Fruit fly (Drosophila melanogaster) whole organism, embryonic: ENCODE measurements around the gene CG3777.
A peak's percentile ranks its signal among the peaks of the same experiment; 100 is the strongest.

Source experiments
- Antp ChIP-seq: fragments of 200-800 bp; sonication (Bioruptor generic); optimal IDR thresholded peaks from 3 replicates; lab custom pipeline; 2016; ENCODE audit warnings: missing biosample characterization, missing genetic modification characterization
- Atf6 ChIP-seq: fragments of 200-800 bp; sonication (Bioruptor generic); IDR thresholded peaks from 2 replicates; pipeline ENCODE4 v1.3.6; 2022; ENCODE audit warnings: missing biosample characterization, missing genetic modification characterization
- Bteb2 ChIP-seq: fragments of 200-800 bp; sonication (Bioruptor generic); optimal IDR thresholded peaks from 2 replicates; lab custom pipeline; 2016; ENCODE audit warnings: missing biosample characterization, missing genetic modification characterization
- C15 ChIP-seq: fragments of 200-800 bp; sonication (Bioruptor generic); IDR thresholded peaks from 3 replicates; pipeline ENCODE4 v1.3.6; 2022; ENCODE audit warnings: missing biosample characterization, missing genetic modification characterization
- CG10565 ChIP-seq: fragments of 200-800 bp; sonication (Bioruptor generic); optimal IDR thresholded peaks from 3 replicates; lab custom pipeline; 2016; ENCODE audit warnings: missing biosample characterization, mild to moderate bottlenecking, missing genetic modification characterization
- CG10979 ChIP-seq: fragments of 200-800 bp; sonication (Bioruptor generic); optimal IDR thresholded peaks from 2 replicates; lab custom pipeline; 2018; ENCODE audit warnings: missing biosample characterization, mild to moderate bottlenecking, missing genetic modification characterization, moderate library complexity
- CG12391 ChIP-seq: fragments of 200-800 bp; sonication (Bioruptor generic); optimal IDR thresholded peaks from 3 replicates; lab custom pipeline; 2018; ENCODE audit warnings: missing biosample characterization, mild to moderate bottlenecking, missing genetic modification characterization, moderate library complexity
- CG14710 ChIP-seq: fragments of 200-800 bp; sonication (Bioruptor generic); optimal IDR thresholded peaks from 3 replicates; lab custom pipeline; 2019; ENCODE audit warnings: missing biosample characterization, mild to moderate bottlenecking, missing genetic modification characterization, moderate library complexity
- CG15479 ChIP-seq: fragments of 200-800 bp; sonication (Bioruptor generic); optimal IDR thresholded peaks from 3 replicates; lab custom pipeline; 2019; ENCODE audit warnings: missing biosample characterization, mild to moderate bottlenecking, missing genetic modification characterization, moderate library complexity
- CG15601 ChIP-seq: fragments of 200-800 bp; sonication (Bioruptor generic); optimal IDR thresholded peaks from 3 replicates; lab custom pipeline; 2019; ENCODE audit warnings: missing biosample characterization, mild to moderate bottlenecking, missing genetic modification characterization, moderate library complexity
- CG2129 ChIP-seq: fragments of 200-800 bp; sonication (Bioruptor generic); IDR thresholded peaks from 2 replicates; pipeline ENCODE4 v1.3.6; 2022; ENCODE audit warnings: missing biosample characterization, missing genetic modification characterization; ENCODE audit not compliant: partially characterized antibody
- CG33557 ChIP-seq: fragments of 200-800 bp; sonication (Bioruptor generic); optimal IDR thresholded peaks from 2 replicates; lab custom pipeline; 2019; ENCODE audit warnings: missing biosample characterization, mild to moderate bottlenecking, missing genetic modification characterization, moderate library complexity
- CG34422 ChIP-seq: fragments of 200-800 bp; sonication (Bioruptor generic); IDR thresholded peaks from 3 replicates; pipeline ENCODE4 v1.3.6; 2022; ENCODE audit warnings: missing biosample characterization, missing genetic modification characterization
- CG3995 ChIP-seq: fragments of 200-800 bp; sonication (Bioruptor generic); optimal IDR thresholded peaks from 3 replicates; lab custom pipeline; 2016; ENCODE audit warnings: missing biosample characterization, missing genetic modification characterization
- CG4854 ChIP-seq: fragments of 200-800 bp; sonication (Bioruptor generic); optimal IDR thresholded peaks from 2 replicates; lab custom pipeline; 2016; ENCODE audit warnings: missing biosample characterization, missing genetic modification characterization, inconsistent platforms
- CG5953 ChIP-seq: fragments of 200-800 bp; sonication (Bioruptor generic); IDR thresholded peaks from 2 replicates; pipeline ENCODE4 v1.3.6; 2022; ENCODE audit warnings: missing biosample characterization, missing genetic modification characterization
- Dbx ChIP-seq: fragments of 200-800 bp; sonication (Bioruptor generic); IDR thresholded peaks from 3 replicates; pipeline ENCODE4 v1.3.6; 2022; ENCODE audit warnings: missing biosample characterization, missing genetic modification characterization
- Dip2 ChIP-seq: fragments of 200-800 bp; sonication (Bioruptor generic); IDR thresholded peaks from 2 replicates; pipeline ENCODE4 v1.3.6; 2022; ENCODE audit warnings: missing biosample characterization, missing genetic modification characterization
- Drgx ChIP-seq: fragments of 200-800 bp; sonication (Bioruptor generic); IDR thresholded peaks from 2 replicates; pipeline ENCODE4 v1.3.6; 2022; ENCODE audit warnings: missing biosample characterization, missing genetic modification characterization
- E2f1 ChIP-seq: fragments of 200-800 bp; sonication (Bioruptor generic); IDR thresholded peaks from 2 replicates; pipeline ENCODE4 v1.3.6; 2022; ENCODE audit warnings: missing biosample characterization, missing genetic modification characterization
- Ets65A ChIP-seq: fragments of 200-800 bp; sonication (Bioruptor generic); peaks from one replicate; lab custom pipeline; 2016; ENCODE audit warnings: missing biosample characterization, missing genetic modification characterization
- Fer2 ChIP-seq: fragments of 200-800 bp; sonication (Bioruptor generic); optimal IDR thresholded peaks from 2 replicates; lab custom pipeline; 2018; ENCODE audit warnings: missing biosample characterization, mild to moderate bottlenecking, missing genetic modification characterization, moderate library complexity
- Hmx ChIP-seq: fragments of 200-800 bp; sonication (Bioruptor generic); optimal IDR thresholded peaks from 2 replicates; lab custom pipeline; 2016; ENCODE audit warnings: missing biosample characterization, missing genetic modification characterization
- Lim3 ChIP-seq: fragments of 200-800 bp; sonication (Bioruptor generic); IDR thresholded peaks from 2 replicates; pipeline ENCODE4 v1.3.6; 2022; ENCODE audit warnings: missing biosample characterization, missing genetic modification characterization
- Nf-YC ChIP-seq: fragments of 200-800 bp; optimal IDR thresholded peaks from 3 replicates; lab custom pipeline; 2019; ENCODE audit warnings: missing biosample characterization, mild to moderate bottlenecking, missing genetic modification characterization, moderate library complexity
- Sry-β ChIP-seq: fragments of 200-800 bp; sonication (Bioruptor generic); optimal IDR thresholded peaks from 2 replicates; lab custom pipeline; 2018; ENCODE audit warnings: missing biosample characterization, mild to moderate bottlenecking, missing genetic modification characterization, moderate library complexity
- Tbp ChIP-seq: fragments of >200 bp; optimal IDR thresholded peaks from 2 replicates; lab custom pipeline; 2018; ENCODE audit warnings: missing biosample characterization, missing genetic modification characterization
- Trl ChIP-seq, 3 experiments: fragments of >200 bp in 2 of 3; fragments of 200-800 bp in 1 of 3; sonication (Bioruptor generic) in 1 of 3; optimal IDR thresholded peaks; 2 replicates in 1 of 3; 3 replicates in 2 of 3; lab custom pipeline; 2016 to 2017; ENCODE audit warnings: missing biosample characterization in 1 of 3, missing genetic modification characterization in 1 of 3
- YL-1 ChIP-seq: fragments of 200-800 bp; sonication (Bioruptor generic); optimal IDR thresholded peaks from 3 replicates; lab custom pipeline; 2017; ENCODE audit warnings: missing biosample characterization, mild to moderate bottlenecking, missing genetic modification characterization
- ac ChIP-seq: fragments of 200-800 bp; sonication (Bioruptor generic); optimal IDR thresholded peaks from 3 replicates; lab custom pipeline; 2017; ENCODE audit warnings: missing biosample characterization, mild to moderate bottlenecking, missing genetic modification characterization
- ato ChIP-seq: fragments of 200-800 bp; sonication (Bioruptor generic); IDR thresholded peaks from 2 replicates; pipeline ENCODE4 v1.3.6; 2022; ENCODE audit warnings: missing biosample characterization, missing genetic modification characterization; ENCODE audit not compliant: partially characterized antibody
- az2 ChIP-seq: fragments of 200-800 bp; sonication (Bioruptor generic); optimal IDR thresholded peaks from 3 replicates; lab custom pipeline; 2016; ENCODE audit warnings: missing biosample characterization, missing genetic modification characterization
- bsh ChIP-seq, 2 experiments: fragments of 200-800 bp; sonication (Bioruptor generic); optimal IDR thresholded peaks; 2 replicates each; lab custom pipeline; 2017 to 2018; ENCODE audit warnings: mild to moderate bottlenecking in 2 of 2, missing biosample characterization in 2 of 2, missing genetic modification characterization in 2 of 2, moderate library complexity in 1 of 2
- cg ChIP-seq: fragments of 200-800 bp; sonication (Bioruptor generic); optimal IDR thresholded peaks from 3 replicates; lab custom pipeline; 2019; ENCODE audit warnings: missing biosample characterization, mild to moderate bottlenecking, missing genetic modification characterization, moderate library complexity
- ci ChIP-seq: fragments of 200-800 bp; sonication (Bioruptor generic); IDR thresholded peaks from 3 replicates; pipeline ENCODE4 v1.3.6; 2022; ENCODE audit warnings: missing biosample characterization, missing genetic modification characterization
- crc ChIP-seq: fragments of 200-800 bp; sonication (Bioruptor generic); optimal IDR thresholded peaks from 2 replicates; lab custom pipeline; 2016; ENCODE audit warnings: missing biosample characterization, missing genetic modification characterization
- dan ChIP-seq: fragments of 200-800 bp; sonication (Bioruptor generic); IDR thresholded peaks from 2 replicates; pipeline ENCODE4 v1.3.6; 2022; ENCODE audit warnings: missing biosample characterization, missing genetic modification characterization
- dati ChIP-seq: fragments of 200-800 bp; sonication (Bioruptor generic); IDR thresholded peaks from 2 replicates; pipeline ENCODE4 v1.3.6; 2022; ENCODE audit warnings: missing biosample characterization, missing genetic modification characterization
- dmrt99B ChIP-seq: fragments of 200-800 bp; sonication (Bioruptor generic); optimal IDR thresholded peaks from 2 replicates; lab custom pipeline; 2018; ENCODE audit warnings: missing biosample characterization, mild to moderate bottlenecking, missing genetic modification characterization, moderate library complexity
- ewg ChIP-seq: fragments of 200-800 bp; sonication (Bioruptor generic); optimal IDR thresholded peaks from 3 replicates; lab custom pipeline; 2017; ENCODE audit warnings: mild to moderate bottlenecking, missing biosample characterization, missing genetic modification reagents, missing genetic modification characterization
- fd64A ChIP-seq: fragments of 200-800 bp; sonication (Bioruptor generic); optimal IDR thresholded peaks from 3 replicates; lab custom pipeline; 2018; ENCODE audit warnings: missing biosample characterization, mild to moderate bottlenecking, missing genetic modification characterization
- ftz-f1 ChIP-seq: fragments of 200-800 bp; sonication (Bioruptor generic); optimal IDR thresholded peaks from 2 replicates; lab custom pipeline; 2016; ENCODE audit warnings: missing biosample characterization, missing genetic modification characterization
- hkb ChIP-seq, 2 experiments: fragments of 200-800 bp in 1 of 2; fragments of >200 bp in 1 of 2; sonication (Bioruptor generic) in 1 of 2; IDR thresholded peaks in 1 of 2; optimal IDR thresholded peaks in 1 of 2; 2 replicates each; pipeline versions ENCODE4 v1.3.6 to Lab custom; 2017 to 2022; ENCODE audit warnings: missing biosample characterization in 1 of 2, missing genetic modification characterization in 1 of 2
- lmd ChIP-seq: fragments of 200-800 bp; sonication (Bioruptor generic); IDR thresholded peaks from 2 replicates; pipeline ENCODE4 v1.3.6; 2022; ENCODE audit warnings: missing biosample characterization, missing genetic modification characterization
- pb ChIP-seq: fragments of 200-800 bp; sonication (Bioruptor generic); optimal IDR thresholded peaks from 3 replicates; lab custom pipeline; 2016; ENCODE audit warnings: missing biosample characterization, missing genetic modification characterization
- rib ChIP-seq: fragments of 200-800 bp; sonication (Bioruptor generic); IDR thresholded peaks from 2 replicates; pipeline ENCODE4 v1.3.6; 2022; ENCODE audit warnings: missing biosample characterization, missing genetic modification characterization
- sr ChIP-seq: fragments of 200-800 bp; sonication (Bioruptor generic); IDR thresholded peaks from 3 replicates; pipeline ENCODE4 v1.3.6; 2022; ENCODE audit warnings: missing biosample characterization, missing genetic modification characterization
- sug ChIP-seq: fragments of 200-800 bp; optimal IDR thresholded peaks from 2 replicates; lab custom pipeline; 2019; ENCODE audit warnings: missing biosample characterization, mild to moderate bottlenecking, missing genetic modification characterization, moderate library complexity
- twi ChIP-seq: fragments of 200-800 bp; optimal IDR thresholded peaks from 2 replicates; lab custom pipeline; 2019; ENCODE audit warnings: missing biosample characterization, mild to moderate bottlenecking, missing genetic modification characterization, moderate library complexity
- vvl ChIP-seq: fragments of 200-800 bp; sonication (Bioruptor generic); IDR thresholded peaks from 2 replicates; pipeline ENCODE4 v1.3.6; 2022; ENCODE audit warnings: missing biosample characterization, missing genetic modification characterization
- z ChIP-seq: fragments of 200-800 bp; sonication (Bioruptor generic); IDR thresholded peaks from 3 replicates; pipeline ENCODE4 v1.3.6; 2022; ENCODE audit warnings: missing biosample characterization, missing genetic modification characterization

CG3777 gene

dm6 chrX:338123-338527, 58.6 kb downstream of the CG3777 start (continued):
- TF ChIP-seq lmd (peak; percentile 64), cg (GFP tag; lab: Kevin White, UChicago) (no peak), crc (GFP tag; lab: Kevin White, UChicago) (no peak), CG4854 (GFP tag; lab: Kevin White, UChicago) (no peak), CG15479 (GFP tag; lab: Kevin White, UChicago) (no peak), YL-1 (GFP tag; lab: Kevin White, UChicago) (no peak), z (GFP tag; lab: Robert Waterston, UW) (no peak), rib (GFP tag; lab: Robert Waterston, UW) (no peak), CG10565 (GFP tag; lab: Kevin White, UChicago) (no peak), ftz-f1 (GFP tag; lab: Kevin White, UChicago) (no peak), Sry-β (GFP tag; lab: Kevin White, UChicago) (no peak), CG10979 (peak; percentile 82), bsh (GFP tag; optimal IDR thresholded peaks at IDR 0.05; lab: Kevin White, UChicago) (peak in 1 of 2 experiments; percentile 77), Dip2 (no peak), vvl (peak; percentile 84), CG34422 (GFP tag; lab: Robert Waterston, UW) (0 out of 3 replicates have a peak, but pooled peaks have one; percentile 31), dan (GFP tag; lab: Robert Waterston, UW) (no peak), Nf-YC (tag; lab: Kevin White, UChicago) (peak; percentile 79), Trl (optimal IDR thresholded peaks at IDR 0.05; lab: Kevin White, UChicago) (no peak), Trl (GFP tag; optimal IDR thresholded peaks at IDR 0.05; lab: Kevin White, UChicago) (no peak), Bteb2 (no peak), C15 (no peak), sug (peak; percentile 71), twi (tag; lab: Kevin White, UChicago) (peak; percentile 64), ewg (peak; percentile 41), CG5953 (no peak), E2f1 (GFP tag; lab: Robert Waterston, UW) (peak; percentile 72), fd64A (GFP tag; lab: Kevin White, UChicago) (no peak), pb (no peak), ci (GFP tag; lab: Robert Waterston, UW) (0 out of 3 replicates have a peak, but pooled peaks have one; percentile 50), Fer2 (tag; lab: Kevin White, UChicago) (peak; percentile 48), CG14710 (tag; lab: Kevin White, UChicago) (peak; percentile 80), Tbp (GFP tag; lab: Kevin White, UChicago) (no peak), CG12391 (tag; lab: Kevin White, UChicago) (peak; percentile 85), ac (GFP tag; lab: Kevin White, UChicago) (peak; percentile 43), hkb (optimal IDR thresholded peaks at IDR 0.05; lab: Kevin White, UChicago) (no peak), hkb (GFP tag; IDR thresholded peaks at IDR 0.05; lab: Robert Waterston, UW) (peak; percentile 67), Ets65A (GFP tag; lab: Kevin White, UChicago) (no peak), Drgx (GFP tag; lab: Robert Waterston, UW) (peak; percentile 72; the same call in 1 of the 2 replicates), CG33557 (GFP tag; lab: Kevin White, UChicago) (peak; percentile 63), CG3995 (GFP tag; lab: Kevin White, UChicago) (no peak), Dbx (0 out of 3 replicates have a peak, but pooled peaks have one; percentile 20), Lim3 (no peak), az2 (GFP tag; lab: Kevin White, UChicago) (peak; percentile 11), CG2129 (no peak), sr (GFP tag; lab: Robert Waterston, UW) (no peak), dati (GFP tag; lab: Robert Waterston, UW) (no peak), Hmx (no peak), CG15601 (tag; lab: Kevin White, UChicago) (peak; percentile 71), ato (GFP tag; lab: Robert Waterston, UW) (no peak), Atf6 (peak; percentile 49; the same call in 1 of the 2 replicates), dmrt99B (tag; lab: Kevin White, UChicago) (peak; percentile 90), Antp (no peak)
